Fruit fly (Drosophila melanogaster): ENCODE data around the gene MtnC.

- TF ChIP-seq Clk (GFP tag; optimal IDR thresholded peaks at IDR 0.05) (no peak), kay (GFP tag; ENCODE audit: borderline replicate concordance) (peak; percentile 92), CG7101 (tag; optimal IDR thresholded peaks at IDR 0.05) (no peak), Hr96 (GFP tag; optimal IDR thresholded peaks at IDR 0.05) (no peak), bab1 (GFP tag; optimal IDR thresholded peaks at IDR 0.05) (no peak), CG1620 (GFP tag; optimal IDR thresholded peaks at IDR 0.05) (no peak), cnc (optimal IDR thresholded peaks at IDR 0.05) (no peak), tj (GFP tag; optimal IDR thresholded peaks at IDR 0.05) (no peak), CG7045 (GFP tag; optimal IDR thresholded peaks at IDR 0.05) (no peak), Mnt (GFP tag; optimal IDR thresholded peaks at IDR 0.05) (no peak), cic (GFP tag; optimal IDR thresholded peaks at IDR 0.05) (no peak), Crg-1 (GFP tag; optimal IDR thresholded peaks at IDR 0.05) (no peak), CG33017 (tag; optimal IDR thresholded peaks at IDR 0.05) (no peak)
Observed at dm6 chr3R:20316599-20316998, 43.5 kb upstream of the MtnC start.
